Worm (Caenorhabditis elegans) whole organism, late embryonic: ENCODE results near the gene hid-1.

ENCODE experiments used
- K02D7.2 ChIP-seq: sonication (generic microtip); optimal IDR thresholded peaks from 2 replicates; lab custom pipeline; 2017; ENCODE audit warnings: mild to moderate bottlenecking, missing genetic modification characterization, missing compliant biosample characterization
- ahr-1 ChIP-seq: sonication (generic microtip); optimal IDR thresholded peaks from 2 replicates; lab custom pipeline; 2016; ENCODE audit warnings: missing genetic modification characterization, missing compliant biosample characterization
- ceh-48 ChIP-seq: sonication (generic microtip); optimal IDR thresholded peaks from 2 replicates; lab custom pipeline; 2016; ENCODE audit warnings: missing genetic modification characterization, inconsistent platforms, missing compliant biosample characterization
- dmd-4 ChIP-seq: sonication (generic microtip); optimal IDR thresholded peaks from 2 replicates; lab custom pipeline; 2016; ENCODE audit warnings: borderline replicate concordance, missing genetic modification characterization, missing compliant biosample characterization
- ets-4 ChIP-seq: sonication (generic microtip); optimal IDR thresholded peaks from 2 replicates; lab custom pipeline; 2016; ENCODE audit warnings: missing genetic modification characterization, missing compliant biosample characterization
- hlh-15 ChIP-seq: sonication (generic microtip); optimal IDR thresholded peaks from 2 replicates; lab custom pipeline; 2016; ENCODE audit warnings: missing genetic modification characterization, missing compliant biosample characterization
- lim-6 ChIP-seq: sonication (generic microtip); optimal IDR thresholded peaks from 2 replicates; lab custom pipeline; 2016; ENCODE audit warnings: missing genetic modification characterization, missing compliant biosample characterization
- lin-11 ChIP-seq: fragments of 200-800 bp; sonication (Bioruptor generic); optimal IDR thresholded peaks from 2 replicates; lab custom pipeline; 2018; ENCODE audit warnings: mild to moderate bottlenecking, missing genetic modification characterization, missing compliant biosample characterization
- nhr-11 ChIP-seq: fragments of 150-350 bp; optimal IDR thresholded peaks from 2 replicates; lab custom pipeline; 2014; ENCODE audit warnings: missing biosample characterization, missing genetic modification characterization
- pag-3 ChIP-seq: sonication (generic microtip); optimal IDR thresholded peaks from 2 replicates; lab custom pipeline; 2016; ENCODE audit warnings: missing compliant biosample characterization, missing genetic modification characterization, borderline replicate concordance
- sox-4 ChIP-seq: sonication (generic microtip); optimal IDR thresholded peaks from 2 replicates; lab custom pipeline; 2017; ENCODE audit warnings: mild to moderate bottlenecking, missing genetic modification characterization, inconsistent platforms, missing compliant biosample characterization
- unc-86 ChIP-seq: sonication (generic microtip); optimal IDR thresholded peaks from 2 replicates; lab custom pipeline; 2016; ENCODE audit warnings: missing genetic modification characterization, missing compliant biosample characterization

DNA sequence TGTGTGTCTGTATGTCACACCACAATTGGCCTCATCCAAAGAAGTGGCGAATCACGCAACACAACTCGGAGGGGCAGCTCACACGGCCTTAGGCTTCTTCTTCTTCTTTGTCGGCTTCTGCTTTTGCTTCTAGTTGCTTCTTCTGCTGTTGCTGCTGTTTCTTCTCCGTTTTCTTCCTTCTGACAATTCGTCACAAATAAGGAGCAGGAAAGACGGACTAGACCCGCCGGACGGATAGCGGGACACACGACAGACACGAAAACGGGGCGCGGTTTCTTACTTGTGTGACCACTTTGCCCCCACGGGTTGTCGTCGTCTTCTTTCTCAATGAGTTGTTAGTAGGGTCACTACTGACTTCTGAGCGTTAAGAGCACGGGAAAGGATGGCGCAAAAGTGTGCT is 32.7 kb upstream of the hid-1 start:
- TF ChIP-seq ets-4 (tag; lab: Kevin White, UChicago) (no peak), lim-6 (tag; lab: Kevin White, UChicago) (no peak), hlh-15 (tag; lab: Kevin White, UChicago) (no peak), lin-11 (tag; lab: Kevin White, UChicago) (no peak), pag-3 (tag; lab: Kevin White, UChicago) (peak; percentile 10), unc-86 (tag; lab: Kevin White, UChicago) (no peak), ceh-48 (no peak), sox-4 (tag; lab: Kevin White, UChicago) (no peak), K02D7.2 (tag; lab: Kevin White, UChicago) (no peak), ahr-1 (tag; lab: Kevin White, UChicago) (no peak), nhr-11 (no peak), dmd-4 (tag; lab: Kevin White, UChicago) (no peak)
